Worm (Caenorhabditis elegans) whole organism, L4 larva: ENCODE measurements around the gene tbc-13.

Source experiments
- F26F4.8 ChIP-seq: fragments of 200-800 bp; sonication (Bioruptor generic); conservative IDR thresholded peaks from 2 replicates; pipeline ENCODE4 v1.3.6; 2022; ENCODE audit warnings: missing genetic modification characterization, missing compliant biosample characterization
- R02D3.7 ChIP-seq: fragments of 150-350 bp; sonication (generic microtip); optimal IDR thresholded peaks from 3 replicates; lab custom pipeline; 2014; ENCODE audit warnings: missing biosample characterization, missing genetic modification characterization
- ZK546.5 ChIP-seq, 2 experiments: sonication (generic microtip); optimal IDR thresholded peaks; 2 replicates each; lab custom pipeline; 2017; ENCODE audit warnings: missing biosample characterization in 2 of 2, missing genetic modification characterization in 2 of 2
- aha-1 ChIP-seq: fragments of 150-350 bp; peaks from one replicate; lab custom pipeline; 2014; ENCODE audit warnings: missing biosample characterization, missing genetic modification characterization
- aly-2 ChIP-seq: sonication (generic microtip); optimal IDR thresholded peaks from 2 replicates; lab custom pipeline; 2018; ENCODE audit warnings: missing biosample characterization, missing genetic modification characterization
- ces-1 ChIP-seq: fragments of 150-350 bp; sonication (generic microtip); optimal IDR thresholded peaks from 4 replicates; lab custom pipeline; 2014; ENCODE audit warnings: missing biosample characterization, missing genetic modification reagents, missing genetic modification characterization
- dve-1 ChIP-seq: sonication (generic microtip); optimal IDR thresholded peaks from 2 replicates; lab custom pipeline; 2017; ENCODE audit warnings: antibody characterized with exemption, mild to moderate bottlenecking, missing genetic modification characterization, missing compliant biosample characterization; ENCODE audit not compliant: insufficient read depth
- nhr-11 ChIP-seq: fragments of 150-350 bp; optimal IDR thresholded peaks from 2 replicates; lab custom pipeline; 2014; ENCODE audit warnings: missing biosample characterization, missing genetic modification characterization

ce11 chrX:12510148-12510785 lies 25.4 kb downstream of the tbc-13 start:
- TF ChIP-seq aly-2 (tag; lab: Kevin White, UChicago) = no peak
- TF ChIP-seq ZK546.5 (tag; optimal IDR thresholded peaks at IDR 0.05; lab: Kevin White, UChicago) = no peak
- TF ChIP-seq R02D3.7 (tag; lab: Kevin White, UChicago) = no peak
- peak; percentile 82 for TF ChIP-seq nhr-11
- peak; percentile 24 for TF ChIP-seq dve-1 (tag; lab: Kevin White, UChicago)
- TF ChIP-seq ces-1 = no peak
- TF ChIP-seq aha-1 = peak; percentile 98
- TF ChIP-seq F26F4.8 (GFP tag; lab: Robert Waterston, UW) = no peak
